Worm (Caenorhabditis elegans) whole organism, early embryonic: ENCODE measurements around the gene tsen-2.

ENCODE experiments used
- B0310.2 ChIP-seq: sonication (generic microtip); optimal IDR thresholded peaks from 2 replicates; lab custom pipeline; 2016; ENCODE audit warnings: mild to moderate bottlenecking, missing genetic modification characterization, missing compliant biosample characterization
- aly-1 ChIP-seq: sonication (generic microtip); optimal IDR thresholded peaks from 2 replicates; lab custom pipeline; 2016; ENCODE audit warnings: missing genetic modification characterization, missing compliant biosample characterization
- ama-1 ChIP-seq: fragments of 150-350 bp; optimal IDR thresholded peaks from 2 replicates; lab custom pipeline; 2014
- ceh-13 ChIP-seq: fragments of 200-800 bp; sonication (Bioruptor generic); optimal IDR thresholded peaks from 2 replicates; lab custom pipeline; 2018; ENCODE audit warnings: mild to moderate bottlenecking, missing genetic modification characterization, missing compliant biosample characterization
- ceh-36 ChIP-seq: sonication (generic microtip); optimal IDR thresholded peaks from 2 replicates; lab custom pipeline; 2016; ENCODE audit warnings: missing genetic modification characterization, inconsistent platforms, missing compliant biosample characterization
- hmbx-1 ChIP-seq: sonication (generic microtip); optimal IDR thresholded peaks from 2 replicates; lab custom pipeline; 2016; ENCODE audit warnings: mild to moderate bottlenecking, missing genetic modification characterization, missing compliant biosample characterization
- pes-1 ChIP-seq: fragments of 200-800 bp; sonication (Bioruptor generic); IDR thresholded peaks from 2 replicates; pipeline ENCODE4 v1.3.6; 2022; ENCODE audit warnings: missing genetic modification reagents, missing genetic modification characterization, missing compliant biosample characterization
- sea-1 ChIP-seq: fragments of 200-800 bp; sonication (Bioruptor generic); conservative IDR thresholded peaks from 2 replicates; pipeline ENCODE4 v1.3.6; 2022; ENCODE audit warnings: missing genetic modification characterization, missing compliant biosample characterization
- tbx-11 ChIP-seq: fragments of 200-800 bp; sonication (Bioruptor generic); IDR thresholded peaks from 2 replicates; pipeline ENCODE4 v1.3.6; 2022; ENCODE audit warnings: missing genetic modification characterization, missing compliant biosample characterization
- tbx-37 ChIP-seq: fragments of 200-800 bp; sonication (Bioruptor generic); conservative IDR thresholded peaks from 2 replicates; pipeline ENCODE4 v1.3.6; 2022; ENCODE audit warnings: missing genetic modification reagents, missing genetic modification characterization, missing compliant biosample characterization
- tra-4 ChIP-seq: sonication (generic microtip); optimal IDR thresholded peaks from 2 replicates; lab custom pipeline; 2017; ENCODE audit warnings: missing genetic modification characterization, missing compliant biosample characterization

- TF ChIP-seq ama-1 (lab: Kevin White, UChicago): no peak
- no peak for TF ChIP-seq ceh-36
- TF ChIP-seq hmbx-1 (tag; lab: Kevin White, UChicago): no peak
- TF ChIP-seq ceh-13 (GFP tag; lab: Kevin White, UChicago): no peak
- no peak for TF ChIP-seq pes-1 (GFP tag; lab: Robert Waterston, UW)
- no peak for TF ChIP-seq tra-4 (tag; lab: Kevin White, UChicago)
- no peak for TF ChIP-seq sea-1 (GFP tag; lab: Robert Waterston, UW)
- no peak for TF ChIP-seq tbx-11 (GFP tag; lab: Robert Waterston, UW)
- no peak for TF ChIP-seq aly-1
- no peak for TF ChIP-seq B0310.2 (tag; lab: Kevin White, UChicago)
- TF ChIP-seq tbx-37 (GFP tag; lab: Robert Waterston, UW): no peak
Observed at ce11 chrIII:11908660-11909059, 10.6 kb upstream of the tsen-2 start, which contains the start of gene fbxb-24.
